Worm (Caenorhabditis elegans) whole organism, L4/young adult: ENCODE data around the gene srxa-4.

Source experiments
- dao-5 ChIP-seq: sonication (generic microtip); optimal IDR thresholded peaks from 2 replicates; lab custom pipeline; 2016; ENCODE audit warnings: missing genotype, missing genetic modification characterization, moderate library complexity, missing compliant biosample characterization
- him-1 ChIP-seq: sonication (generic microtip); optimal IDR thresholded peaks from 2 replicates; lab custom pipeline; 2016; ENCODE audit warnings: missing genotype, missing genetic modification reagents, missing genetic modification characterization, missing compliant biosample characterization

DNA sequence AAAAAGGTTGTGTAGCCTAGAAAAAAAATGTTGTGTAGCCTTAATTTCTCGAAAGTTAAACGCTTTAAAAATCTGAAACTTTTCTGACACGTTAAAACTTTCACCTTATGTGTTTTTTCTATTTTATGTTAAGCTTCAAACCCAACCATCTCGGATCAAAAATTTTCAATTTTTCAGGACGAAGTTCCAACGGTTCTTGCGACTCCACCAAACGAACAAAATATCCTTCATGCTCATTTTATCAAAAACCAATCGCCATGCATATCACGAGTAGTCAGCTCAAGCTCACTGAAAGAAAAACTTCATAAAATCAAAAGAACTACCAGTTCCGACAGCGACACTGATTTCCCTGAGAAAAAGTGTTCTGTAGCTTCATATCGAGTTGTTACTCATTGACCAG, 16.2 kb downstream of the srxa-4 start:
- TF ChIP-seq him-1 (tag; lab: Kevin White, UChicago) (no peak), dao-5 (tag; lab: Kevin White, UChicago) (no peak)
